Worm (Caenorhabditis elegans) whole organism, L1 larva: ENCODE data around the gene fbxa-55.

Experiments
- C04F5.9 ChIP-seq: sonication (generic microtip); optimal IDR thresholded peaks from 2 replicates; lab custom pipeline; 2016; ENCODE audit warnings: missing genetic modification characterization, missing compliant biosample characterization
- C16A3.4 ChIP-seq: fragments of 150-350 bp; optimal IDR thresholded peaks from 2 replicates; lab custom pipeline; 2014; ENCODE audit warnings: missing biosample characterization, missing genetic modification characterization
- F16B12.6 ChIP-seq: fragments of 150-350 bp; optimal IDR thresholded peaks from 2 replicates; lab custom pipeline; 2014; ENCODE audit warnings: missing biosample characterization, missing genetic modification characterization
- alr-1 ChIP-seq: fragments of 200-800 bp; sonication (Bioruptor generic); optimal IDR thresholded peaks from 2 replicates; lab custom pipeline; 2018; ENCODE audit warnings: borderline replicate concordance, mild to moderate bottlenecking, missing genetic modification characterization, missing compliant biosample characterization
- ama-1 ChIP-seq: fragments of 150-350 bp; optimal IDR thresholded peaks from 2 replicates; lab custom pipeline; 2014
- blmp-1 ChIP-seq: fragments of 150-350 bp; optimal IDR thresholded peaks from 2 replicates; lab custom pipeline; 2014; ENCODE audit warnings: missing biosample characterization, missing genetic modification characterization
- ceh-82 ChIP-seq, 3 experiments: fragments of 150-350 bp in 1 of 3; sonication (generic microtip) in 2 of 3; optimal IDR thresholded peaks; 2 replicates each; lab custom pipeline; 2014 to 2017; ENCODE audit warnings: missing biosample characterization in 3 of 3, missing genetic modification characterization in 3 of 3
- ces-1 ChIP-seq: fragments of 150-350 bp; optimal IDR thresholded peaks from 2 replicates; lab custom pipeline; 2014; ENCODE audit warnings: missing biosample characterization, missing genetic modification reagents, missing genetic modification characterization
- dpl-1 ChIP-seq, 3 experiments: fragments of 150-350 bp in 2 of 3; sonication (generic microtip) in 1 of 3; optimal IDR thresholded peaks; 2 replicates each; lab custom pipeline; 2014 to 2017; ENCODE audit warnings: missing biosample characterization in 3 of 3, missing genetic modification characterization in 3 of 3, missing genetic modification reagents in 3 of 3
- efl-1 ChIP-seq, 4 experiments: fragments of 150-350 bp; optimal IDR thresholded peaks in 3 of 4; peaks in 1 of 4; 1 replicate in 1 of 4; 2 replicates in 3 of 4; lab custom pipeline; 2014; ENCODE audit warnings: missing biosample characterization in 2 of 4, missing genetic modification characterization in 2 of 4, missing genetic modification reagents in 2 of 4
- egl-27 ChIP-seq, 2 experiments: fragments of 150-350 bp in 1 of 2; sonication (generic microtip); optimal IDR thresholded peaks; 3 replicates each; lab custom pipeline; 2017 to 2018; ENCODE audit warnings: missing biosample characterization in 2 of 2, missing genetic modification characterization in 2 of 2, missing genetic modification reagents in 2 of 2
- elt-3 ChIP-seq, 6 experiments: fragments of 150-350 bp in 1 of 6; sonication (generic microtip); optimal IDR thresholded peaks; 2 replicates each; lab custom pipeline; 2017 to 2018; ENCODE audit warnings: missing biosample characterization in 6 of 6, missing genetic modification characterization in 6 of 6, inconsistent platforms in 1 of 6
- fkh-8 ChIP-seq: sonication (generic microtip); optimal IDR thresholded peaks from 2 replicates; lab custom pipeline; 2016; ENCODE audit warnings: mild to moderate bottlenecking, missing genetic modification characterization, missing compliant biosample characterization
- fos-1 ChIP-seq: fragments of 150-350 bp; optimal IDR thresholded peaks from 2 replicates; lab custom pipeline; 2014; ENCODE audit warnings: missing biosample characterization, missing genetic modification characterization
- irx-1 ChIP-seq: sonication (generic microtip); optimal IDR thresholded peaks from 2 replicates; lab custom pipeline; 2016; ENCODE audit warnings: missing genetic modification characterization, missing compliant biosample characterization
- lin-13 ChIP-seq: fragments of 150-350 bp; optimal IDR thresholded peaks from 2 replicates; lab custom pipeline; 2014; ENCODE audit warnings: missing biosample characterization, missing genetic modification reagents, missing genetic modification characterization
- lin-14 ChIP-seq: fragments of 200-800 bp; sonication (Bioruptor generic); optimal IDR thresholded peaks from 2 replicates; lab custom pipeline; 2018; ENCODE audit warnings: mild to moderate bottlenecking, missing genetic modification characterization, moderate library complexity, missing compliant biosample characterization
- lin-15B ChIP-seq: fragments of 150-350 bp; sonication (generic microtip); optimal IDR thresholded peaks from 3 replicates; lab custom pipeline; 2014; ENCODE audit warnings: missing biosample characterization, missing genetic modification characterization
- lin-35 ChIP-seq, 2 experiments: fragments of 150-350 bp; optimal IDR thresholded peaks; 2 replicates each; lab custom pipeline; 2014; ENCODE audit warnings: missing biosample characterization in 2 of 2, missing genetic modification characterization in 2 of 2, missing genetic modification reagents in 2 of 2
- lir-3 ChIP-seq: sonication (generic microtip); optimal IDR thresholded peaks from 2 replicates; lab custom pipeline; 2016; ENCODE audit warnings: mild to moderate bottlenecking, missing genetic modification characterization, moderate library complexity, missing compliant biosample characterization; ENCODE audit not compliant: poor library complexity
- lsy-2 ChIP-seq, 2 experiments: fragments of 150-350 bp; optimal IDR thresholded peaks; 2 replicates each; lab custom pipeline; 2014; ENCODE audit warnings: missing biosample characterization in 2 of 2, missing genetic modification characterization in 2 of 2
- mdl-1 ChIP-seq, 2 experiments: fragments of 150-350 bp; optimal IDR thresholded peaks; 2 replicates each; lab custom pipeline; 2014 to 2017; ENCODE audit warnings: missing biosample characterization in 2 of 2, missing genetic modification characterization in 2 of 2, inconsistent platforms in 1 of 2
- mep-1 ChIP-seq: fragments of 150-350 bp; optimal IDR thresholded peaks from 2 replicates; lab custom pipeline; 2014; ENCODE audit warnings: missing biosample characterization, missing genetic modification characterization
- nhr-11 ChIP-seq: fragments of 150-350 bp; optimal IDR thresholded peaks from 2 replicates; lab custom pipeline; 2014; ENCODE audit warnings: missing biosample characterization, missing genetic modification characterization
- nhr-12 ChIP-seq: sonication (generic microtip); optimal IDR thresholded peaks from 2 replicates; lab custom pipeline; 2017; ENCODE audit warnings: missing biosample characterization, missing genetic modification characterization
- nhr-237 ChIP-seq: fragments of 150-350 bp; optimal IDR thresholded peaks from 2 replicates; lab custom pipeline; 2014; ENCODE audit warnings: missing biosample characterization, missing genetic modification characterization
- nhr-47 ChIP-seq: sonication (generic microtip); optimal IDR thresholded peaks from 2 replicates; lab custom pipeline; 2016; ENCODE audit warnings: mild to moderate bottlenecking, missing genetic modification characterization, moderate library complexity, missing compliant biosample characterization
- nhr-71 ChIP-seq: sonication (generic microtip); optimal IDR thresholded peaks from 2 replicates; lab custom pipeline; 2016; ENCODE audit warnings: mild to moderate bottlenecking, missing genetic modification characterization, moderate library complexity, missing compliant biosample characterization
- nhr-77 ChIP-seq: fragments of 150-350 bp; optimal IDR thresholded peaks from 2 replicates; lab custom pipeline; 2014; ENCODE audit warnings: missing biosample characterization, missing genetic modification characterization
- nhr-90 ChIP-seq: sonication (generic microtip); optimal IDR thresholded peaks from 2 replicates; lab custom pipeline; 2016; ENCODE audit warnings: mild to moderate bottlenecking, missing genetic modification characterization, missing compliant biosample characterization; ENCODE audit not compliant: poor library complexity
- pqm-1 ChIP-seq: sonication (generic microtip); optimal IDR thresholded peaks from 3 replicates; lab custom pipeline; 2017; ENCODE audit warnings: missing biosample characterization, missing genetic modification characterization
- rnt-1 ChIP-seq: sonication (generic microtip); optimal IDR thresholded peaks from 2 replicates; lab custom pipeline; 2016; ENCODE audit warnings: mild to moderate bottlenecking, missing genetic modification characterization, moderate library complexity, missing compliant biosample characterization
- skn-1 ChIP-seq: fragments of 150-350 bp; optimal IDR thresholded peaks from 2 replicates; lab custom pipeline; 2014; ENCODE audit warnings: missing biosample characterization, missing genetic modification characterization
- snpc-4 ChIP-seq: fragments of 150-350 bp; optimal IDR thresholded peaks from 2 replicates; lab custom pipeline; 2014; ENCODE audit warnings: missing biosample characterization, missing genetic modification characterization
- snu-23 ChIP-seq: sonication (generic microtip); optimal IDR thresholded peaks from 2 replicates; lab custom pipeline; 2016; ENCODE audit warnings: missing genetic modification characterization, missing compliant biosample characterization
- swsn-7 ChIP-seq: sonication (generic microtip); optimal IDR thresholded peaks from 2 replicates; lab custom pipeline; 2016; ENCODE audit warnings: missing genetic modification characterization, missing compliant biosample characterization
- tlp-1 ChIP-seq: fragments of 150-350 bp; optimal IDR thresholded peaks from 2 replicates; lab custom pipeline; 2014; ENCODE audit warnings: missing biosample characterization, missing genetic modification characterization
- unc-130 ChIP-seq: fragments of 150-350 bp; optimal IDR thresholded peaks from 2 replicates; lab custom pipeline; 2017; ENCODE audit warnings: missing biosample characterization, missing genetic modification characterization, inconsistent platforms
- unc-30 ChIP-seq: sonication (generic microtip); optimal IDR thresholded peaks from 2 replicates; lab custom pipeline; 2017; ENCODE audit warnings: missing biosample characterization, missing genetic modification characterization
- vab-15 ChIP-seq: sonication (generic microtip); optimal IDR thresholded peaks from 2 replicates; lab custom pipeline; 2017; ENCODE audit warnings: missing genotype, mild to moderate bottlenecking, missing genetic modification characterization, missing compliant biosample characterization
- zip-4 ChIP-seq: fragments of 200-800 bp; sonication (Bioruptor generic); optimal IDR thresholded peaks from 2 replicates; lab custom pipeline; 2018; ENCODE audit warnings: mild to moderate bottlenecking, missing genetic modification characterization, moderate library complexity, missing compliant biosample characterization

Gene fbxa-55

ce11 chrIII:952184-952583 is 16.3 kb upstream of the fbxa-55 start, which contains the start of gene fbxa-10 (continued):
- TF ChIP-seq zip-4 (GFP tag; lab: Kevin White, UChicago) (no peak), fos-1 (tag; lab: Kevin White, UChicago) (no peak), alr-1 (tag; lab: Kevin White, UChicago) (no peak), C16A3.4 (tag; lab: Kevin White, UChicago) (no peak), mep-1 (tag; lab: Kevin White, UChicago) (peak; percentile 51), efl-1 (optimal IDR thresholded peaks at IDR 0.05; lab: Kevin White, UChicago) (peak; percentile 25 to 45), efl-1 (GFP tag; optimal IDR thresholded peaks at IDR 0.05 in 1 of 2; lab: Kevin White, UChicago) (peak; percentile 31 to 94), unc-130 (tag; lab: Kevin White, UChicago) (no peak), lsy-2 (tag; optimal IDR thresholded peaks at IDR 0.05; lab: Kevin White, UChicago) (peak; percentile 54 to 68), egl-27 (tag; optimal IDR thresholded peaks at IDR 0.05; lab: Kevin White, UChicago) (no peak), nhr-77 (tag; lab: Kevin White, UChicago) (no peak), snu-23 (no peak), C04F5.9 (tag; lab: Kevin White, UChicago) (no peak), vab-15 (tag; lab: Kevin White, UChicago) (no peak), unc-30 (tag; lab: Kevin White, UChicago) (no peak), mdl-1 (tag; optimal IDR thresholded peaks at IDR 0.05; lab: Kevin White, UChicago) (no peak), irx-1 (tag; lab: Kevin White, UChicago) (no peak), lin-15B (tag; lab: Kevin White, UChicago) (no peak)

ce11 chrIII:950472-950871 is 14.6 kb upstream of the fbxa-55 start, which contains the start of the genes fbxa-67 and fbxa-11:
Gene fbxa-67, minus strand, starts transcription at chrIII:950670.
Gene fbxa-11, plus strand, starts transcription at chrIII:950869.
- TF ChIP-seq zip-4 (GFP tag; lab: Kevin White, UChicago) (no peak), lsy-2 (tag; optimal IDR thresholded peaks at IDR 0.05; lab: Kevin White, UChicago) (peak; percentile 35 to 52), efl-1 (optimal IDR thresholded peaks at IDR 0.05; lab: Kevin White, UChicago) (peak; percentile 29 to 50), efl-1 (GFP tag; optimal IDR thresholded peaks at IDR 0.05 in 1 of 2; lab: Kevin White, UChicago) (peak; percentile 41 to 94), nhr-71 (tag; lab: Kevin White, UChicago) (no peak), snpc-4 (tag; lab: Kevin White, UChicago) (no peak), nhr-237 (no peak), lin-35 (GFP tag; optimal IDR thresholded peaks at IDR 0.05; lab: Kevin White, UChicago) (peak; percentile 35 to 41), swsn-7 (tag; lab: Kevin White, UChicago) (peak; percentile 10), dpl-1 (GFP tag; optimal IDR thresholded peaks at IDR 0.05; lab: Kevin White, UChicago) (peak; percentile 18 to 57 (median 29)), nhr-47 (tag; lab: Kevin White, UChicago) (peak; percentile 3), skn-1 (tag; lab: Kevin White, UChicago) (peak; percentile 11), nhr-12 (tag; lab: Kevin White, UChicago) (no peak), lin-15B (tag; lab: Kevin White, UChicago) (no peak), blmp-1 (tag; lab: Kevin White, UChicago) (no peak), mep-1 (tag; lab: Kevin White, UChicago) (peak; percentile 53), snu-23 (peak; percentile 46), nhr-90 (no peak), fkh-8 (tag; lab: Kevin White, UChicago) (no peak), nhr-11 (tag; lab: Kevin White, UChicago) (no peak), lin-13 (peak; percentile 5), elt-3 (tag; optimal IDR thresholded peaks at IDR 0.05; lab: Kevin White, UChicago) (peak in 1 of 6 experiments; percentile 43), lin-14 (GFP tag; lab: Kevin White, UChicago) (no peak), unc-130 (tag; lab: Kevin White, UChicago) (no peak), alr-1 (tag; lab: Kevin White, UChicago) (no peak), unc-30 (tag; lab: Kevin White, UChicago) (no peak), mdl-1 (tag; optimal IDR thresholded peaks at IDR 0.05; lab: Kevin White, UChicago) (no peak), ces-1 (GFP tag; lab: Kevin White, UChicago) (no peak), lir-3 (no peak), pqm-1 (tag; lab: Kevin White, UChicago) (no peak), rnt-1 (no peak), tlp-1 (tag; lab: Kevin White, UChicago) (no peak), ceh-82 (tag; optimal IDR thresholded peaks at IDR 0.05; lab: Kevin White, UChicago) (peak in 1 of 3 experiments; percentile 12), F16B12.6 (tag; lab: Kevin White, UChicago) (peak; percentile 93), ama-1 (lab: Kevin White, UChicago) (no peak)
